Fruit fly (Drosophila melanogaster): ENCODE measurements around the gene Rbp6.

The Rbp6 gene

DNA sequence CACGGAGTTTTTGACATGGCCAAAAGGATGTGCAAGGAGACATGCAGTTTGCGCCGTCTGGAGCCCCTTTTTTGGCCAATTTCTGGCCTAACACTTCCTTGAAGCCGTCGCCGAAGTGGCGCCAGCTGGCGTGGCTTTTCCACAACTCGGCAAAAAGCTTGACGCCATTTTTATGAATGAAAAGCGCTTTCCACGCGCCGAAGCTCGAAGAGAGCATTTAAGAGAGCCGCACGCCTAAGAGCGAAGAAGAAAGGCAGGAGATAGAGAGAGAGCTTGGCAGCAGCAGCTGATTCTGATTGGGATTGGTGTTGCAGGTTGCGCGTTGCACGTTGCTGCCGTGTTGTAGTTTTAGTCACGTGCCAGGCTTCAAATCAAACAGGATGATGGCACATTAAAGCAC, 26.4 kb downstream of the Rbp6 start:
- TF ChIP-seq h (optimal IDR thresholded peaks at IDR 0.05) (no peak), insv (optimal IDR thresholded peaks at IDR 0.05) (no peak), Sin3A (optimal IDR thresholded peaks at IDR 0.05) (no peak), Myc (optimal IDR thresholded peaks at IDR 0.05) (no peak)

DNA sequence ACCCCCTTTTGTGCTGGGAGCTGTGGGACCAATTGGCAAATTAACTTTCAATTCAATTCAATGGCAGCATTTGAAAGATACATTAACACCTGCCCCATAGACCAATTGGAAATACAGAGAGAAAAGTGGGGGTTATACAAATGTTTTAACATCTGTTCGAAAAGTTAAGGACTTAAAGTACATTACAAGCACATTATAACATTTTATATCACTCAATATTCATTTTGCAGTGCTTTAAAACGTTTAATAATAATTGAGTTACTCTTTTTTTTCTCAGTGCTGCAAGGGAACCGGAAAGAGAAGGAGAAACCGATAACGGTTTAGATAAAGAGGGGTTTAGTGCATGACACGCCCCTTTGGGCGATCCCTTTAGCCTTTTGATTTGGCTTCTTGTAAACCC, 28.6 kb downstream of the Rbp6 start:
- TF ChIP-seq Sin3A (optimal IDR thresholded peaks at IDR 0.05) (no peak), psq (optimal IDR thresholded peaks at IDR 0.05) (no peak), insv (optimal IDR thresholded peaks at IDR 0.05) (no peak), Myc (optimal IDR thresholded peaks at IDR 0.05) (no peak), h (optimal IDR thresholded peaks at IDR 0.05) (no peak), ttk (optimal IDR thresholded peaks at IDR 0.05) (no peak)

- TF ChIP-seq psq (optimal IDR thresholded peaks at IDR 0.05) (no peak), h (optimal IDR thresholded peaks at IDR 0.05) (no peak), ttk (optimal IDR thresholded peaks at IDR 0.05) (no peak), Sin3A (optimal IDR thresholded peaks at IDR 0.05) (no peak), Myc (optimal IDR thresholded peaks at IDR 0.05) (no peak)
These were observed 29.4 kb downstream of the Rbp6 start for dm6 chr3L:17208601-17209000.

DNA sequence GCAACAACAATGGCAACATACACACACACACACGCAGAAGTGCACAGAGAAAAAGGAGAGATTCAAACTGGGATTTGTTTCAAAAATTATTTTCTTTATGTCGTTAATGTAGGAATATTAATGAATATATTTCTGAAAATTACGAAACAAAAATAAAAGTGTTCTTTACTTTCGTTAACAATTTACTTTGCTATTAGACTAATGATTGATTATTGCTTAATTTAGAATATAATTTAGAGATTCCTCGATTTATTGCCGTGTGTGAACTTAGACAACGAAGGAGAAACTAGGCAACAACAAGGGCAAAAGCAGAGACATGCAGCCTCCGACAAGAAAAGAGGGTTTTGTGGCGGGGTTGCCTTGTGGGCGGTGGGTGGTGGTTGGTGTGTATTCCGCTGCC, 68.1 kb downstream of the Rbp6 start:
- TF ChIP-seq h (optimal IDR thresholded peaks at IDR 0.05) (no peak), Sin3A (optimal IDR thresholded peaks at IDR 0.05) (no peak), psq (optimal IDR thresholded peaks at IDR 0.05) (no peak), ttk (optimal IDR thresholded peaks at IDR 0.05) (no peak), Myc (optimal IDR thresholded peaks at IDR 0.05) (no peak), insv (optimal IDR thresholded peaks at IDR 0.05) (no peak)

dm6 chr3L:17153478-17153877, 84.5 kb downstream of the Rbp6 start:
- TF ChIP-seq Myc (optimal IDR thresholded peaks at IDR 0.05) (no peak), insv (optimal IDR thresholded peaks at IDR 0.05) (no peak), h (optimal IDR thresholded peaks at IDR 0.05) (no peak), ttk (optimal IDR thresholded peaks at IDR 0.05) (no peak), Sin3A (optimal IDR thresholded peaks at IDR 0.05) (no peak), psq (optimal IDR thresholded peaks at IDR 0.05) (no peak)

DNA sequence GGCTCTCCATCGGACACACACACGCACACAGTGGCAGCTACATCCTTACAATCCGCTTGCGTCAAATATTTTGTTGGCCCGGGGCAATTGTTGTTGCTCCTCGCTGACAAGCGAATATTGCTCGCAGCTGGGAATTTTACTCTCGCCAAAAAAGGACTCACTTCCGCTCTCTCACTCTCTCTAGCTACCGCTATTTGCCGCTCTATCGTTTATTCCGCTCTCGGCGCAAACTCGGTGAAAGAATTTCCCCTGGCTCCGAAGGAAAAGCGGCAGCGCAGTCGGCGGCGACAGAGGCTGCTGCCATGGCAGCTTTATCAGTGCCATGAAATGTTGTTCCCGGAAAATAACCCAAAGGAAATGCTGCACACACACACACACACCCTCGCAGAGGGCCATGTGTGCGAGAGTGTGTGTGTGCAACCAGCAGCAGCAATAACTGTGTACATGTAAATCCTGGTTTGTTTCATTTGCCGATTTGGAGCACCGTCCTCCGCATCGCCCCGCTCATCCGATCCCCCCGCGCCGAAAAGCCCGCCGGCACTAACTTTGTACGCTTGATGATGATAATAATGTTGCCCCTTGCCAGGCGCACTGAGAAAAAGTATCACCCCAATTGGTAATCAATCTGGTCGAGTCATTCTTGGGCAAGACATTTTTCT, 88.0 kb downstream of the Rbp6 start:
- TF ChIP-seq insv (optimal IDR thresholded peaks at IDR 0.05) = no peak
- no peak for TF ChIP-seq psq (optimal IDR thresholded peaks at IDR 0.05)
- no peak for TF ChIP-seq ttk (optimal IDR thresholded peaks at IDR 0.05)

DNA sequence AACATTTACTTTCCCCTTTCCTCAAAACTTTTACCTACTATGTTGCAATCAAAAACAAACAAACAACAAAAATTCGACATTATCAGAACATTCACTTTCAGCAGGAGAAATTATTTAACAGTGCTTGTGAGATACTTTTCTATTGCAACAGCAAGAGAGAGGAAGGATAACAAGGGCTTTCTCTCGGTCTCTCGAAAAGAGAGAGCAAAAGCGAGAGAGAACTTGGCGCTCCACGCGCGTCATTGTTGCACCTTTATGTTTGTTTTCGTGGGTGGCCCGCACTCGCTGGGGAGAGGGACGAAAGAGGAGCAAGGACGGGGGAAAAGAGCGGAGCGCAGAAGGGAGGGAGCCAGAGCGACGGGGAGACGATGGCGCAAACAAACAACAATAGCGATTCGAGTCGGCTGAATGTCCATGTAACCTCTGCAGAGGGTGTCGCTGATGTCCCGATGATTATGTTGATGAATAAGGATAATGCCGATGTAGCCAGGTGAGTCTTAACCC, 89.3 kb downstream of the Rbp6 start:
- TF ChIP-seq Myc (optimal IDR thresholded peaks at IDR 0.05) (no peak), psq (optimal IDR thresholded peaks at IDR 0.05) (no peak), Sin3A (optimal IDR thresholded peaks at IDR 0.05) (no peak), insv (optimal IDR thresholded peaks at IDR 0.05) (no peak), h (optimal IDR thresholded peaks at IDR 0.05) (no peak), ttk (optimal IDR thresholded peaks at IDR 0.05) (no peak)

DNA sequence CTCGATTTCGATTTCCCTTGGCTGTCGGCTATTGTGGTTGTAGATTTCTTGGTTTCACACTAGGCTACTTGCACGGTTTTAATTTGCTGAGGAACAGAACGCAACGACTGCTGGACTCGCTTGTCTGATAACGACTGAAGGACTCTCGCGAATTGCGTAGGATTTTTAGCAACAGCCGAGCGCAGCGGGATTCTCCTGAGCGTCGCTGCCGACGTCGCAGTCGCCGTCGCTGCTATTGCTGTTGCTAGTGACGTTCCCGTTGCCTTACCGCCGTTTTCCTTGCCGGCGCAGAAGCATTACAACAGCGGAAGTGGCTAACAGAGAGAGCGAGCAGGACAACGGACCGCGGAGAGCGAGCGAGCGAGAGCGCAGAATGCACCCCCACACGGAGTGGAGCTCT, 90.2 kb downstream of the Rbp6 start:
- TF ChIP-seq Myc (optimal IDR thresholded peaks at IDR 0.05) (no peak), psq (optimal IDR thresholded peaks at IDR 0.05) (no peak), h (optimal IDR thresholded peaks at IDR 0.05) (no peak), insv (optimal IDR thresholded peaks at IDR 0.05) (no peak), ttk (optimal IDR thresholded peaks at IDR 0.05) (no peak), Sin3A (optimal IDR thresholded peaks at IDR 0.05) (no peak)

DNA sequence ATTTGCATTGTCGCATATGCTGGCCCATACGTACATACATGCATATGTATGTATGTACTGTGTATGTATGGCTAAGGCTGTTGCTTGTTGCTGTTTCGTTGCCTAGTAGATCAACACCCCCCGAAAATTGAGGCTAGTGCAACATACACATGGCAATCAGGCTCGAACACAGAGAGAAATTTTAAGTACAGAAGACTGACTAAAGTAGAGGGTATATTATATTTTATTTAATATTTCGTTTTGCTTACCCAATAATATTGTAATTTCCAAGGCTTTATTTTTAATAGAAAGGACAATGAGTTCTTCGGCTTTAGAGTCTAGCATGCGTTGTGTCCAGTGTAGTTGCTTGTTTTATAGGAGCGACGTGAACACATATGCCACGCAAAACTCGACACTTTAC, 117.5 kb downstream of the Rbp6 start:
- TF ChIP-seq Myc (optimal IDR thresholded peaks at IDR 0.05) (no peak), Sin3A (optimal IDR thresholded peaks at IDR 0.05) (no peak), insv (optimal IDR thresholded peaks at IDR 0.05) (no peak), h (optimal IDR thresholded peaks at IDR 0.05) (no peak), psq (optimal IDR thresholded peaks at IDR 0.05) (no peak), ttk (optimal IDR thresholded peaks at IDR 0.05) (no peak)

DNA sequence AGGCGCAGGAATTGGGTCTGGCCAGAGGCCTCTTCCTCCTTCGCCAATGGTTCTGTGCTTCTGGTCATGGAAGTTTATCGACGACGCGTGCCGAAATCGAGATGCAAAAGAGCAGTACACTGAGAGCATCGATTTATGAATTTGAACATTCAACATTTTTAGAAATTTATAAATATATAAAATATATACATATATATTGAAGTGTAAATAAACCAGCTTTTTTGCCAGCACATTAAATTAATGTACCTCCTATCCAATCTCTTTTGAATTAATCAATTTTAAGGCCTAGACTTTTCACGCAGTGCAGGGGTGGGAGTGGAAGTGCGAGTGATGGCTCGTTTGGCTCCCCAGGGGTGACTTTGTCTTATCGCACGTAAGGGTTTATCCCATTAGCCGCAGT, 124.8 kb downstream of the Rbp6 start:
- TF ChIP-seq Myc (optimal IDR thresholded peaks at IDR 0.05) = no peak
- no peak for TF ChIP-seq Sin3A (optimal IDR thresholded peaks at IDR 0.05)
- TF ChIP-seq h (optimal IDR thresholded peaks at IDR 0.05) = no peak
- no peak for TF ChIP-seq psq (optimal IDR thresholded peaks at IDR 0.05)
- TF ChIP-seq insv (optimal IDR thresholded peaks at IDR 0.05) = no peak
- TF ChIP-seq ttk (optimal IDR thresholded peaks at IDR 0.05) = no peak

dm6 chr3L:17106492-17106891, 131.5 kb downstream of the Rbp6 start:
- TF ChIP-seq insv (optimal IDR thresholded peaks at IDR 0.05) (no peak), psq (optimal IDR thresholded peaks at IDR 0.05) (no peak), Myc (optimal IDR thresholded peaks at IDR 0.05) (no peak), ttk (optimal IDR thresholded peaks at IDR 0.05) (no peak), h (optimal IDR thresholded peaks at IDR 0.05) (no peak), Sin3A (optimal IDR thresholded peaks at IDR 0.05) (no peak)

DNA sequence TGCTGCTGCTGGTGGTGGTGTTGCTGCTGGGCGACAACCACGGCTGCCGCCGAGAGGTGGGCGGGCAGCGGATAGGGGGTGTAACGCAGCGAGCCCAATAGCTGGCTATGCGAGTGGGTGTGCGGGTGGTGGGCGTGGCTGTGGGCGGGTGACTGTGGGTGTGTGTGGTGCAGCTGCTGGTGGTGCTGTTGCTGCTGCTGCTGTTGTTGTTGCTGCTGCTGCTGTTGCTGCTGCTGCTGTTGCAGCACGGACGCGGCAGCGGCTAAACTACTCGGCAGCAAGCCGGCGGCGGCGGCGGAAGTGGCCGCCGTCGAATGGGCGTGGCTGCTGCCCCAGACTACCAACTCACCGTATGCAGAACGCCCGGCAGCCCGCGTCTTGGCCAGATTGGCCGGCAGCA, 160.7 kb downstream of the Rbp6 start:
- no peak for TF ChIP-seq Sin3A (optimal IDR thresholded peaks at IDR 0.05)
- TF ChIP-seq insv (optimal IDR thresholded peaks at IDR 0.05) = no peak
- TF ChIP-seq psq (optimal IDR thresholded peaks at IDR 0.05) = no peak
- TF ChIP-seq Myc (optimal IDR thresholded peaks at IDR 0.05) = no peak
- no peak for TF ChIP-seq h (optimal IDR thresholded peaks at IDR 0.05)
- TF ChIP-seq ttk (optimal IDR thresholded peaks at IDR 0.05) = no peak

dm6 chr3L:17055467-17055877, 182.5 kb downstream of the Rbp6 start, which contains the start of gene CG7724:
Gene CG7724 (plus strand): TSS chr3L:17055613.
- no peak for TF ChIP-seq insv (optimal IDR thresholded peaks at IDR 0.05)
- TF ChIP-seq psq (optimal IDR thresholded peaks at IDR 0.05) = no peak
- TF ChIP-seq Myc (optimal IDR thresholded peaks at IDR 0.05) = no peak
- no peak for TF ChIP-seq Sin3A (optimal IDR thresholded peaks at IDR 0.05)
- TF ChIP-seq ttk (optimal IDR thresholded peaks at IDR 0.05) = no peak
- TF ChIP-seq h (optimal IDR thresholded peaks at IDR 0.05) = no peak
